Fruit fly (Drosophila melanogaster): ENCODE measurements around the gene CPT2.

Gene CPT2

DNA sequence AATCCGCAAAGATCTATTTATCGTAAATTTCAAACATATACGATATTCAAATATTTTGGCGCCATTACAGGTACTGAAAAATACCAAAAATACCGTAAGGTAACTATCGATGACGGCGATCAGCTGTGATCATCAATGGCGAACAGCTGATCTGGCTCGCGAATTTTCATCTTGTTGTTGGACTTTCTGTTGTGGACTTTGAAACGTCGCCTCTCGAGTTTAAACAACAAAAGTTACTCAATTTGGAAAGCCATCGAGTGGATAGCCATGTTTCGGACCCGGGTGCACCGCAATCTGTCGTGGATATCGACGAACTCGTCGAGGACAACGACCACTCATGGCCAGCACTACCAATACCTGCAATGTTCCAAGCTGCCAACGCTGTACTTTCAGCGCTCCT is at the start of gene CPT2:
TSS of gene CPT2 (plus strand) at position 167 of the 400 bp plus-strand sequence.
- TF ChIP-seq fd59A (GFP tag; optimal IDR thresholded peaks at IDR 0.05) (no peak), CG6854 (GFP tag; optimal IDR thresholded peaks at IDR 0.05) (peak; percentile 78), CG8632 (GFP tag; optimal IDR thresholded peaks at IDR 0.05) (no peak), CG15336 (GFP tag; IDR thresholded peaks at IDR 0.05) (0 out of 2 replicates have a peak, but pooled peaks have one; percentile 27), CG10669 (GFP tag; optimal IDR thresholded peaks at IDR 0.05) (peak; percentile 25), eg (GFP tag; IDR thresholded peaks at IDR 0.05) (peak; percentile 23; the same call in 1 of the 3 replicates), CG6163 (GFP tag; IDR thresholded peaks at IDR 0.05) (peak; percentile 58; the same call in 1 of the 3 replicates), CG6276 (GFP tag; optimal IDR thresholded peaks at IDR 0.05) (peak; percentile 81), spab (GFP tag; optimal IDR thresholded peaks at IDR 0.05) (peak; percentile 41), CG9139 (GFP tag; optimal IDR thresholded peaks at IDR 0.05) (peak; percentile 46), CG6808 (GFP tag; optimal IDR thresholded peaks at IDR 0.05) (peak; percentile 56), CG11762 (GFP tag; optimal IDR thresholded peaks at IDR 0.05; ENCODE audit: insufficient read depth) (no peak)

- no peak for TF ChIP-seq CG31627 (GFP tag; optimal IDR thresholded peaks at IDR 0.05)
- TF ChIP-seq Sox102F (GFP tag; optimal IDR thresholded peaks at IDR 0.05), result no peak
- no peak for TF ChIP-seq Ets21C (GFP tag; optimal IDR thresholded peaks at IDR 0.05)
- TF ChIP-seq svp (GFP tag), result peak; percentile 16
- no peak for TF ChIP-seq CG4318 (GFP tag; optimal IDR thresholded peaks at IDR 0.05)
- TF ChIP-seq dac (GFP tag; optimal IDR thresholded peaks at IDR 0.05), result no peak
- TF ChIP-seq salr (GFP tag; optimal IDR thresholded peaks at IDR 0.05), result no peak
- TF ChIP-seq CG6808 (GFP tag; optimal IDR thresholded peaks at IDR 0.05), result no peak
- no peak for TF ChIP-seq eg (GFP tag; IDR thresholded peaks at IDR 0.05)
These were observed 29.3 kb upstream of the CPT2 start, which contains the start of gene CG32846 for dm6 chr3L:2951518-2951917. Gene CG32846 (minus strand): TSS chr3L:2951618.

DNA sequence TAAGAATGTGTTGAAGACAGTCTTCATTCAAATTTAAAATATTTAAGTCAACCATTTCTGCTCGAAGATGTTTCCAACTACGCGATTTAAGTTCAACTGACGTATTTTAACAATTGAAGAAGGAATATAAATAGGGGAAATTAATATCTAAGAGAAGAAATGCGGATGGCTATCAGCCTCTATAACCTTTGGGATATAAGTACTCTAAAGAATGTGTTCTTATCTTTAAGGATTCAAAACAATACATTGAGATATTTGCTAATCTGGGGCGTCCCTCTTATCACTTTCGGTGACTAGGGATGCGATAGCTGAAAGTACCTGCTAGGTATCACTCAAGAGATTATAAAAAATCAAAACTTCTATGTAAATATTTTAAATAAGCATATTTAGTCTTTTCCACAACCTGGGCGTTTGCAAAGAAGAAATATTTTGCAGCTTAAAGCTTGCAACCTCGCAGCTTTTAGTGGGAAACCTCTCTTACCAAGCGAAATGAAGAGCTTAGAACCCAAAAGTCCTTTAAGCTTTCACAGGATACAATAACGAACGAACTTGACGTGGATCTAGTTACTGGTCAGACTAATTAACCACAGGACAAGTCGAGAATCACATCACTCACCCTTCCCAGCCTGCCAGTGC is 19.8 kb upstream of the CPT2 start, which contains the start of the genes CG34025 and Or63a:
TSS of gene CG34025 (minus strand) at position 101 of the 636 bp plus-strand sequence.
TSS of gene Or63a (plus strand) at position 586 of the 636 bp plus-strand sequence.
- TF ChIP-seq Sox102F (GFP tag; optimal IDR thresholded peaks at IDR 0.05) (no peak), CG7368 (GFP tag; optimal IDR thresholded peaks at IDR 0.05) (no peak), CG31627 (GFP tag; optimal IDR thresholded peaks at IDR 0.05) (no peak), Hr4 (GFP tag; optimal IDR thresholded peaks at IDR 0.05) (no peak)

- no peak for TF ChIP-seq spab (GFP tag; optimal IDR thresholded peaks at IDR 0.05)
- no peak for TF ChIP-seq CG10631 (GFP tag; optimal IDR thresholded peaks at IDR 0.05)
- TF ChIP-seq Sox14 (GFP tag; optimal IDR thresholded peaks at IDR 0.05), result no peak
- TF ChIP-seq topi (GFP tag; optimal IDR thresholded peaks at IDR 0.05), result no peak
- no peak for TF ChIP-seq CG7368 (GFP tag; optimal IDR thresholded peaks at IDR 0.05)
- TF ChIP-seq Met (GFP tag; optimal IDR thresholded peaks at IDR 0.05), result no peak
- TF ChIP-seq dsx (GFP tag; optimal IDR thresholded peaks at IDR 0.05; ENCODE audit: poor library complexity, severe bottlenecking), result no peak
- no peak for TF ChIP-seq dac (GFP tag; optimal IDR thresholded peaks at IDR 0.05)
- TF ChIP-seq CG6792 (GFP tag; optimal IDR thresholded peaks at IDR 0.05), result no peak
- TF ChIP-seq Blimp-1 (GFP tag; optimal IDR thresholded peaks at IDR 0.05), result no peak
These were observed 5.5 kb downstream of the CPT2 start for dm6 chr3L:2986302-2986701.

dm6 chr3L:2987749-2988148 is 6.9 kb downstream of the CPT2 start:
- TF ChIP-seq svp (GFP tag) (peak; percentile 33), eg (GFP tag; IDR thresholded peaks at IDR 0.05) (no peak)

DNA sequence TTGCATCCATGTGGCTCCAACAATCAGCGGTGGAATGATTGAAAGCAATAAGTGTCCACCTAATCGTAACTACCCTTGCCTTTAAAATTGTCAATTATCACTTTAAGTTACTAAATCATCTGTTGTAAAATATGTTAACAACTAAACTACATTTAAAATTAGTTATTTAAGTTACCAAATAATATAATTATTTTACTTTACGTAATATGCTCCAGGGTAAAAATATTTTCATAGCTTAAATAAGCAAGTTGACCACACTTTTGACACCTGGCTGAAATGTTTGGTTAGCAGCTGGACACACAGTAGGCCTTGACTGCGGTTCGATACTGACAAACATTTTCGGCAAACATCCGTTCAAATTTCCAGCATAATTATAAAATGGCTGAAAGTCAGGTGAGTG is 14.1 kb downstream of the CPT2 start, which contains the start of gene CG2113:
TSS of gene CG2113 (plus strand) at position 301 of the 400 bp plus-strand sequence.
- no peak for TF ChIP-seq vri (GFP tag; optimal IDR thresholded peaks at IDR 0.05)
- no peak for TF ChIP-seq acj6 (GFP tag; optimal IDR thresholded peaks at IDR 0.05)
- TF ChIP-seq ss (GFP tag; optimal IDR thresholded peaks at IDR 0.05), result no peak
- TF ChIP-seq Sox15 (GFP tag; optimal IDR thresholded peaks at IDR 0.05), result no peak
- TF ChIP-seq OdsH (GFP tag; optimal IDR thresholded peaks at IDR 0.05), result no peak
- no peak for TF ChIP-seq Blimp-1 (GFP tag; optimal IDR thresholded peaks at IDR 0.05)

All from whole organism, prepupa.